Worm (Caenorhabditis elegans) whole organism, young adult: Measurements from ENCODE around the gene E02H1.6.

Experiments
- F55B11.4 ChIP-seq: sonication (generic microtip); optimal IDR thresholded peaks from 2 replicates; lab custom pipeline; 2016; ENCODE audit warnings: missing compliant biosample characterization, missing genetic modification characterization, borderline replicate concordance; ENCODE audit not compliant: insufficient read depth
- Y79H2A.3 ChIP-seq: fragments of 200-800 bp; sonication (Bioruptor generic); conservative IDR thresholded peaks from 2 replicates; pipeline ENCODE4 v1.3.6; 2022; ENCODE audit warnings: missing genetic modification reagents, missing genetic modification characterization, missing compliant biosample characterization
- let-607 ChIP-seq, 2 experiments: fragments of 200-800 bp in 1 of 2; sonication (Bioruptor generic) in 1 of 2; sonication (generic microtip) in 1 of 2; optimal IDR thresholded peaks; 2 replicates each; lab custom pipeline; 2016 to 2018; ENCODE audit warnings: mild to moderate bottlenecking in 2 of 2, missing compliant biosample characterization in 2 of 2, missing genetic modification characterization in 2 of 2, moderate library complexity in 2 of 2, missing genotype in 1 of 2
- tlf-1 ChIP-seq: fragments of 200-800 bp; sonication (Bioruptor generic); optimal IDR thresholded peaks from 2 replicates; lab custom pipeline; 2018; ENCODE audit warnings: mild to moderate bottlenecking, missing genetic modification characterization, missing compliant biosample characterization
- unc-62 ChIP-seq: fragments of 150-350 bp; optimal IDR thresholded peaks from 2 replicates; lab custom pipeline; 2014; ENCODE audit warnings: missing biosample characterization, missing genetic modification reagents, missing genetic modification characterization
- zim-3 ChIP-seq: sonication (generic microtip); optimal IDR thresholded peaks from 2 replicates; lab custom pipeline; 2017; ENCODE audit warnings: mild to moderate bottlenecking, missing genetic modification characterization, moderate library complexity, missing compliant biosample characterization
- ztf-28 ChIP-seq: fragments of 200-800 bp; sonication (Bioruptor generic); IDR thresholded peaks from 2 replicates; pipeline ENCODE4 v1.3.6; 2022; ENCODE audit warnings: missing genetic modification reagents, missing genetic modification characterization, missing compliant biosample characterization

ce11 chrII:9624110-9624695 is 27.7 kb downstream of the E02H1.6 start, which contains the start of the genes dnj-20 and ZK1307.8:
- no peak for TF ChIP-seq zim-3 (tag; lab: Kevin White, UChicago)
- TF ChIP-seq tlf-1 (GFP tag; lab: Kevin White, UChicago): no peak
- TF ChIP-seq unc-62 (GFP tag; lab: Kevin White, UChicago): no peak
- TF ChIP-seq F55B11.4 (tag; lab: Kevin White, UChicago): no peak
- TF ChIP-seq ztf-28 (GFP tag; lab: Robert Waterston, UW): no peak
- TF ChIP-seq let-607 (tag; optimal IDR thresholded peaks at IDR 0.05; lab: Kevin White, UChicago): peak; percentile 70 to 78
- TF ChIP-seq Y79H2A.3 (GFP tag; lab: Robert Waterston, UW): no peak
